Worm (Caenorhabditis elegans): ENCODE measurements around the gene gmap-3.

gmap-3 gene

DNA sequence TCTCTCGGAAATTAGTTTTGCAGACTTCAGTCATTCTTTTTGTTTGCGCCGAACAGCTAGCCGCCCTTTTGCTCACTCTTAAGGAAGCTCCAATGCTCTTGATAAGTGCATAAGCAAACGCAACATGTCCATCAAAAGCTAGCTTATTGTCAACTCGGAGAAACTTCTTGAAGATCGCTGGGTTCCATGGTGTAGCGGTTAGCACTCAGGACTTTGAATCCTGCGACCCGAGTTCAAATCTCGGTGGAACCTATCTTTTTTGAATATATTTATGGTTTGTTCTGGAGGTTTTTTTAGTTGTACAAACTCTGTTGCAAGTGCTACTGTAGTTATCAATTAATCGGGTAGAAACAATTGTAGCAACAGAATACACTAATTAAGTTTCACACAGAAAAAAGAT lies 3.2 kb downstream of the gmap-3 start:
- no peak for TF ChIP-seq unc-62 (GFP tag; optimal IDR thresholded peaks at IDR 0.05)

DNA sequence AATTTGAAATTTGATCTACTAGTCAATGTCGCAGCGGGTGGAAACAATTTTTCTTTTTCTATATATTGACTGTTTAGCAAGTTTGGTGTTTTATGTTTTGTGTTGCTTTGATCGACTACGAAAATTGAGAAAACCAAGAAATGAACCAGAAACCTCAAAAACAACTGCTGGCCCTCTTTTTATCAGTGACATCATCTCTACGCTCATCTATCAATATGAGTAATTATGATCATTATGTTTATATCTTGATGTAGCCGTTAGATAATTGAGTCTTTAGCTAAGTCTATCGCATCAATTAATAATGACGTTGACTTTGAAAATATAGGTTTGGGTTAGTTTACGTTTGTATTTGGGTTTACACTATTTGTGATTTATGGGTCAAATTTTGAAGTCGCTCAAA lies 5.1 kb downstream of the gmap-3 start:
- TF ChIP-seq unc-62 (GFP tag; optimal IDR thresholded peaks at IDR 0.05): no peak

- no peak for TF ChIP-seq unc-62 (GFP tag; optimal IDR thresholded peaks at IDR 0.05)
Observed at ce11 chrX:12934768-12935167, 6.0 kb downstream of the gmap-3 start, which contains the start of gene gmap-1. TSS of gene gmap-1 (minus strand) at chrX:12934978.

DNA sequence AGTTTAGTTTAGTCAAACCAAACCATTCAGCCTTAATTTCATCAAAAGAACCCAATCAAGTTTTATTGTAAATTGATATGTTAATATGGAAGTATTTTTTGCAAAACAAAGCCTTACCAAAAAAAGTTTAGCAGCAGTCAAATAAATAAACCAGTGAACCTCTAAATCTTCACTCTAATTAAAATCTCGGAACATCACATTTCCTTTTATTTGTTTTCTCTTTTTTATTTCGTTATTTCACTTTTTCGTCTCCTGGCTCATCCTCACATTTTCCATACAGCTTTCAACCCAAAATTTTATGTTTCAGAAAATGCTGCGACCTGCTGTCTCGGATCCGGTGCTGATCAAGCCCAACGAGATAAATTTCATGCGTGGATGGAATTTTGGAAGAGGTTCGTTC lies 10.8 kb downstream of the gmap-3 start, which contains the start of gene C34E7.3:
Gene C34E7.3 (plus strand): TSS at position 301 of the 400 bp plus-strand sequence.
- no peak for TF ChIP-seq unc-62 (GFP tag; optimal IDR thresholded peaks at IDR 0.05)

ce11 chrX:12928753-12929152 lies 12.0 kb downstream of the gmap-3 start:
- TF ChIP-seq unc-62 (GFP tag; optimal IDR thresholded peaks at IDR 0.05): no peak

DNA sequence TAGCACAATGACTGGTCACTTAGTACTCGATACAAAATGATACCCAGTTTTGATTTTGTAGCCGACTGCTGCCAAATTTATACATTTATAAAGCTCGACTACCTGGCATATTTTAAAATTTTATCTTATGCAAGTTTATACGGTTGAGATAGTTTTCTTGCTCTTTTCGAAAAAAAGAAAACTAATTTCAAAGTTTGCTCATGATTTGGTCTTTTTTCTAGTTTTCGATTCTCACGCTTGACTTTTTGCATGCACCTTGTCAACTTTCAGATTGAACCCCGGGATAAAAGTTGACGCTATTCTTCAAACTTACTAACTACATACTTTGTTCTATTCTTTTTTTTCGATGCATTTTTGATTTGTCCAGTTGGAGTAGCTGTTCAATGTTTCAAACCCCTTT lies 13.8 kb downstream of the gmap-3 start:
- TF ChIP-seq unc-62 (GFP tag; optimal IDR thresholded peaks at IDR 0.05): no peak

- TF ChIP-seq unc-62 (GFP tag; optimal IDR thresholded peaks at IDR 0.05): no peak
Observed at ce11 chrX:12918454-12918853, 22.3 kb downstream of the gmap-3 start.

DNA sequence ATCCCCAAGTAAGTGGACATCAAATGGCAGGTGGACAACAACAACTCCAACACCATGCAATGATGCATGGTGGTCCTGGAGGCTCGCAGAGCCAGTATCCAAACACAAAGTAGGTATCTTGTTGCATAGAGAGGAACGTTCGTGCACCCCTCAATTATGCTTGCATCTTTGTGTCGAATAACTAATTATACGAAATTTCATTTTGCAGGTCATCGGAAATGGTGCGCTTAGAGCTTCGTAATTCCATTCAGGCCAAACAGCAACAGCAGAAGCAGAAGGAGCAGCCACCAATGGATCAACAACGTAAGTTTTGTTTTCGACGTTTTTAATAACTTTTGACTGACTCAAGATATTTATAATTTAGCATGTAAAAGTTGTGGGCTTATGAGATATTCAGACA lies 24.3 kb downstream of the gmap-3 start:
- TF ChIP-seq unc-62 (GFP tag; optimal IDR thresholded peaks at IDR 0.05): no peak

DNA sequence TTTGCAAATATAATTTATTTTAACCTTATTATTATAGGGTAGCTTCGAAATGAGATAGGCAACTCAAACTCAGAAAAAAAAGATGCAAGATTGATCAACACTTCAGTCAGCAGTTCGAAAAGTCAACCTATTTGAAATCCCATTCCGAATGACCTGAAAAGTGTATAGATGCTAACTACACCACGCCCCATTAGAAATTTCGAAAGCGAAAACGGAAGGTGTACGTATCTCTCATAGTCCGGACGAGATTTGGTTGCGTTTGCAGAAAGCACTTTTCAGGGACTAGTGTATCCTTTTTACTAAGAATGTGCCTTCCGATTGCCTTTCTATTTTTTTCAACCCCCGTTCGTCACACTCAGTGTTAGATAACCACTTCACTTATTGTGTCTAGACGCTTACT lies 25.1 kb downstream of the gmap-3 start:
- no peak for TF ChIP-seq unc-62 (GFP tag; optimal IDR thresholded peaks at IDR 0.05)

DNA sequence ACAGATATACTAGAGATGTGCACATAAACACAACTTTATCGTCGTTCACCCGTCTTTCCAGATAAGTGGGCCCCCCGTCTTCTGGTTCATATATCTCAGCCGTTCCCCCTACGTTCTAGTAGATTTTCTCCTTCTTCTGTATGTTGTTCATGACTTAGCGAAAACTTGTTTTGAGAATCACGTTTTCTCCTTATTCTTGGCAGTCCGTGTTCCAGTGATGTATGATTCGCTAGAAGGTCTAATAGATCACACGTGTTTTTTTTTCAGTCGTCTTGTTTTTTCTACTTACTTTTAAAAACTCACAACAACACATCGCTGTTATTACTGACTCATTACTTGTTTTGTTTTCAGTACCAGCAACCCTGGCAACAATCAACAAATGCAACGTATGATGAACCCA lies 25.7 kb downstream of the gmap-3 start:
- no peak for TF ChIP-seq unc-62 (GFP tag; optimal IDR thresholded peaks at IDR 0.05)

- TF ChIP-seq unc-62 (GFP tag; optimal IDR thresholded peaks at IDR 0.05): no peak
Observed at ce11 chrX:12914209-12914608, 26.5 kb downstream of the gmap-3 start.

DNA sequence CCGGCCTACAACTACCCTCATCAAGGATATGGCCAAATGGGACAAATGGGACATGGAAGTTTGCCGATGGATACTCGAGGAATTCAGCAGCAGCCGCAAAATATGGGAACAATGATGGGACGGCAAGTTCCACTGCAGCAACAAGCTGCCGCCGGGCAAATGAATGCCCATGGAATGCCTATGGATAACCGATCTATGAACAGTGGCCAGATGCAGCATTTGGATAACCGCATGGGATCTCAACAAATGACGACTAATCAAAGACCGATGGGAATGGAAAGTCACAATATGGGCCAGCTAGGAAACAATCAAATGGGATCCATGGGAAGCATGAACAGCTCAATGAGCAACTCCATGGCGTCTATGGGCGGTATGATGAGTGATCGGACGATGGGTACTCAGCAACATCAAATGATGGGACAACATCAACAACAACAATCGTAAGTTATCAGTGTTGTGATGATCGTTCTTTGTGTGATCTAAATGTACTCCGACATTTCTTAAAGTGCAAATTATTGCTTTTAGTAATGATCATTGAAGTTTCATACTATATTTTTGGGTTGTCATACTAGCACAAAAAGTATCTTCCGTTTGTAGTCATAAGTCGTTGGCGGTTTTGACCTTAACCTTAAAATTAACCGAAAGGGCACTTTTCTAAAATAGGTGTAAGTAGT lies 27.2 kb downstream of the gmap-3 start:
- no peak for TF ChIP-seq unc-62 (GFP tag; optimal IDR thresholded peaks at IDR 0.05)

DNA sequence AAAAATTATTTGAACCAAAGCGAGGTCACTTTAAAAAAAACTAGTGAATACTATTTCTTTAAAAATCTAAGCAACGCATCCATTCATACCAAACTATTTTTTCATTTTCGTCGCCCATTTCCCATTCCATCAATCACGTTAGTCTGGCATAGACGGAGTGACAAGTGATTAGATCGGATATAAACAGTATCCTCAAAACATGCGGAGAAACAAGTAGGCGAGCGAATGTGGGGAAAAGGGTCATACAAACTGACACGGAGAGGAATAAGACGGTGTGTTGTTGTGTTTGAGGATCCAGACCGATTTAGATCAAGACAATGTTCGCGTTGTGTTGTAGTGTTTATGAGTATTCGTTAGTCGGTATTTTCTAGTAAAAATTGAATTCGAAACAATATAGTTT lies 28.3 kb downstream of the gmap-3 start:
- no peak for TF ChIP-seq unc-62 (GFP tag; optimal IDR thresholded peaks at IDR 0.05)

ce11 chrX:12911235-12911634 lies 29.5 kb downstream of the gmap-3 start:
- no peak for TF ChIP-seq unc-62 (GFP tag; optimal IDR thresholded peaks at IDR 0.05)

- TF ChIP-seq unc-62 (GFP tag; optimal IDR thresholded peaks at IDR 0.05): no peak
Observed at ce11 chrX:12909910-12910309, 30.8 kb downstream of the gmap-3 start.

DNA sequence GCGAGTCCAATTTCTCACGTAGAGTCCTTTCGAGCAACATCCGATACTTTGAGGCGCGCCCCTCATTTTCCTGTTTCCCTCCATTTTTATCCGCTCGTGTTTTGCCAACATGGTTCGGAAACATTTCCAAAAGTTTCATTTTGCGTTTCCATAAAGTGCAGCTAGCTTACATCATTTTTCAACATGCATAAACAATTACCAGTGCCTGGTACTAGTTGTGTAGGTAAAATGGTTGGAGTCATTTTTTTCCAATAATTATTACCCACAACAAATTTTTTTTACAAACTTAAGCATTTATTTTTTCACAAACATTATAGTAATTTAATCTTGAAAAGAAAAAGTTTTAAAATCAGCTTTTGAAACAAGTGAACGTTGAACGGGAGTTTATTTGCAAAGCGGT lies 32.0 kb downstream of the gmap-3 start:
- no peak for TF ChIP-seq unc-62 (GFP tag; optimal IDR thresholded peaks at IDR 0.05)

ce11 chrX:12907502-12907901 lies 33.3 kb downstream of the gmap-3 start, which contains the start of gene pqn-18:
TSS of gene pqn-18 (plus strand) at chrX:12907832.
- TF ChIP-seq unc-62 (GFP tag; optimal IDR thresholded peaks at IDR 0.05): no peak

DNA sequence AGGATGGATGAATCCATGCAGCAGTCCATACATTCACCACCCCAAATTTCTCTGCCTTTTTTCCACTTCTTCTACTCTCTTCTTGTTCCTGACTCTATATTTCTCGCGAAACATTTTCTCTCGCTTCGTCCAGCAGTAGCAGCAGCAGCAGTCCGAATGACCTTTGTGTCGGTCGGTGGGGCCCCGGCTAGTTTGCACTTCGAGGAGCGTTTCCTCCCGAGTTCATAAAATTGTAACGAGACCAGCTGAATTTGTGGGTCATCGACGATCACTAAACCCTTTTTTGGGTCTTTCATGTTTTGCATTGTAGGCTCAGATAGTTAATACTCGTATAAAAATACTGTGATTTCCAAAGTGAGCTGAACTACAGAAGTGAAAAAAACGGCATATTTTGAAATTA lies 36.9 kb downstream of the gmap-3 start:
- no peak for TF ChIP-seq unc-62 (GFP tag; optimal IDR thresholded peaks at IDR 0.05)
